Fruit fly (Drosophila melanogaster): ENCODE results near the gene rod.

Gene rod

DNA sequence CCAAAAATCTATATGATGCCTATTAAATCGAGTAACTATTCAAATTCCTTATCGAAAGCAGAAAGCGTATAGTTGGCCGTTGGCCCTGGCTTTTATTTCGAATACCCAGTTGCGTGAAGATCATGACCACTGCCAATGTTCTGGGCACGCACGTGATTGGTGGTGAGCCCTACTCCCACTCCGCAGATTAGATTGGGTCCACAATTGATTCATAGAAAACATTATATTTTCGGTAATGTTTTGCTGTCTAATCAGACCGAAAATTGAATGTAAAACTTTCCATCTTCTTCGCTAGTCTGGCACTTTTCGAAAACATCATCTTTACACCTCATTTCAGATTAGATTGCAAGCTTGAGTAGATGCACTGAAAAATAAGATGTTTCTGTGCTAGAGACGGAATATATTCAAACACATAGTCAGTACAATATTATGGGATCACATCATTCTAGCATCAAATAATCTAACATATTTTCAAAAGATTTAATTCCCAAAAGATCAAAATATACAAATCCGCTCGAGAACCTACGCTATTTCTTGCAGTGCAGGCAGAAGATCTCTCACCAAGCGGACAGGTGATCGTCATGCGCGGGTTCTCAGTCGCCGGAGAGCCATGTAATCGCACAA, 11.6 kb downstream of the rod start, which contains the start of gene CG1774:
Gene CG1774, plus strand, starts transcription at position 548 of the 624 bp plus-strand sequence.
- TF ChIP-seq brk (GFP tag; optimal IDR thresholded peaks at IDR 0.05) (peak; percentile 79), rgr (GFP tag; optimal IDR thresholded peaks at IDR 0.05) (peak; percentile 90), Vsx2 (GFP tag; optimal IDR thresholded peaks at IDR 0.05; ENCODE audit: partially characterized antibody) (no peak), Dif (GFP tag; optimal IDR thresholded peaks at IDR 0.05; ENCODE audit: partially characterized antibody) (no peak), Myc (optimal IDR thresholded peaks at IDR 0.05) (no peak), Mio (GFP tag; optimal IDR thresholded peaks at IDR 0.05) (peak; percentile 44), HLH106 (tag; optimal IDR thresholded peaks at IDR 0.05) (peak; percentile 58), Jra (GFP tag; optimal IDR thresholded peaks at IDR 0.05) (peak; percentile 60), woc (GFP tag; optimal IDR thresholded peaks at IDR 0.05) (peak; percentile 56), br (GFP tag; optimal IDR thresholded peaks at IDR 0.05) (peak; percentile 90), ey (GFP tag; optimal IDR thresholded peaks at IDR 0.05) (peak; percentile 90), tai (GFP tag; optimal IDR thresholded peaks at IDR 0.05) (no peak), h (GFP tag; optimal IDR thresholded peaks at IDR 0.05) (peak; percentile 93), CrebA (GFP tag; optimal IDR thresholded peaks at IDR 0.05; ENCODE audit: borderline replicate concordance) (no peak), CG9705 (GFP tag; optimal IDR thresholded peaks at IDR 0.05) (no peak), GATAd (GFP tag; optimal IDR thresholded peaks at IDR 0.05) (no peak), fru (GFP tag; optimal IDR thresholded peaks at IDR 0.05) (peak; percentile 94), Hr83 (GFP tag; optimal IDR thresholded peaks at IDR 0.05; ENCODE audit: poor library complexity, severe bottlenecking) (peak; percentile 43), Abd-B (GFP tag; optimal IDR thresholded peaks at IDR 0.05) (no peak), lola (GFP tag; optimal IDR thresholded peaks at IDR 0.05) (no peak), CG32264 (GFP tag; optimal IDR thresholded peaks at IDR 0.05) (peak; percentile 53), Hnf4 (GFP tag; optimal IDR thresholded peaks at IDR 0.05) (peak; percentile 83), Rel (GFP tag; optimal IDR thresholded peaks at IDR 0.05) (peak; percentile 66), Rel (tag; optimal IDR thresholded peaks at IDR 0.05) (peak; percentile 10), dmrt93B (GFP tag; optimal IDR thresholded peaks at IDR 0.05) (peak; percentile 17), Sp1 (GFP tag; optimal IDR thresholded peaks at IDR 0.05) (peak; percentile 75), dsf (GFP tag; optimal IDR thresholded peaks at IDR 0.05; ENCODE audit: borderline replicate concordance) (no peak), sage (GFP tag; optimal IDR thresholded peaks at IDR 0.05) (peak; percentile 49), Hr78 (GFP tag; optimal IDR thresholded peaks at IDR 0.05) (no peak), psq (GFP tag; optimal IDR thresholded peaks at IDR 0.05) (peak; percentile 75), pan (optimal IDR thresholded peaks at IDR 0.05) (no peak), usp (GFP tag; optimal IDR thresholded peaks at IDR 0.05) (no peak), jim (GFP tag; optimal IDR thresholded peaks at IDR 0.05) (no peak), sv (GFP tag; optimal IDR thresholded peaks at IDR 0.05) (peak; percentile 47), OdsH (GFP tag; optimal IDR thresholded peaks at IDR 0.05) (peak; percentile 89), N (GFP tag; optimal IDR thresholded peaks at IDR 0.05) (no peak), Dfd (GFP tag; optimal IDR thresholded peaks at IDR 0.05) (no peak), dl (GFP tag; optimal IDR thresholded peaks at IDR 0.05; ENCODE audit: insufficient read depth in 1 of 2, partially characterized antibody in 2 of 2) (no peak), foxo (GFP tag; optimal IDR thresholded peaks at IDR 0.05) (peak; percentile 78 to 90)

DNA sequence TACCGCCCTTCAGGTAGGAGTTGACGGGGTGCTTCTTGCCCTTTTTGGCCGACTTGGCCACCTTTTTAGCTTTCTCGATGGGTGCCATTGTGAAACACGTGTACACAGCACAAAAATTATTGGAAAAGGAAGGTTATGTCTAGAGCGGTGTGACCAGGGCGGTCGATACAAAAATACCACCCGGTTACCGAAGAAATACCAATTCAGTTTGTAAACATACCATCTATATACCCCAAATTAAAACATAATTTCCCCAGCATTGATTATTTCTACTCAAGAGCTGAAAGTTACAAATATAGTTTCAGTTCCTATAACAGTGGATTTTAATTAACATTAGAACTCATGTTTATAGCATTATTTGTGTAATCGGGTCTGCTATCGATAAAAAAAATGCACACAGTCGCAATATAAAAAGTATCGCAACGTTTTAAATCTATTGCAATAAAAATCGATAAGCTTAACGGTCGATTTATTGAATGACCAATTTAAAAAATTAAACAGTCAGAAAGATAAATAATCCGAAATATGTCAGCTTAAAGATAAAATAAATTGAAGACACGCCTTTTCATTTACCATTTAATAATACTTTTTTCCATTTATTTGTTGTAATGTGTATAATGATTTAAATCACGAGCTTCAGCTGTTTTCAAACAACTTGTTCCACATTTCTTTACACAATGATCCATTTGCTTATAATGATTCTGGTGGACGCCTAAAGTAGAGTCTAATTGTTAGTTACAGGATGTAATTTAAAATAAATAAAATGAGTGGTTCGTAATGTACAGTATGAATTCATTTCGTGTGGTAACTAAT, 15.5 kb downstream of the rod start, which contains the start of gene RpL6:
Gene RpL6, minus strand, starts transcription at position 134 of the 813 bp plus-strand sequence.
- TF ChIP-seq woc (GFP tag; optimal IDR thresholded peaks at IDR 0.05) (no peak), Dfd (GFP tag; optimal IDR thresholded peaks at IDR 0.05) (no peak), CrebA (GFP tag; optimal IDR thresholded peaks at IDR 0.05; ENCODE audit: borderline replicate concordance) (no peak), usp (GFP tag; optimal IDR thresholded peaks at IDR 0.05) (no peak), Rel (GFP tag; optimal IDR thresholded peaks at IDR 0.05) (no peak), Rel (tag; optimal IDR thresholded peaks at IDR 0.05) (peak; percentile 20), HLH106 (tag; optimal IDR thresholded peaks at IDR 0.05) (no peak), h (GFP tag; optimal IDR thresholded peaks at IDR 0.05) (peak; percentile 32), Abd-B (GFP tag; optimal IDR thresholded peaks at IDR 0.05) (no peak), Myc (optimal IDR thresholded peaks at IDR 0.05) (peak; percentile 13), dmrt93B (GFP tag; optimal IDR thresholded peaks at IDR 0.05) (no peak), pan (optimal IDR thresholded peaks at IDR 0.05) (no peak), Hr78 (GFP tag; optimal IDR thresholded peaks at IDR 0.05) (no peak), N (GFP tag; optimal IDR thresholded peaks at IDR 0.05) (no peak), OdsH (GFP tag; optimal IDR thresholded peaks at IDR 0.05) (no peak), tai (GFP tag; optimal IDR thresholded peaks at IDR 0.05) (no peak), GATAd (GFP tag; optimal IDR thresholded peaks at IDR 0.05) (no peak), Vsx2 (GFP tag; optimal IDR thresholded peaks at IDR 0.05; ENCODE audit: partially characterized antibody) (no peak), Mio (GFP tag; optimal IDR thresholded peaks at IDR 0.05) (no peak), Jra (GFP tag; optimal IDR thresholded peaks at IDR 0.05) (peak; percentile 15), brk (GFP tag; optimal IDR thresholded peaks at IDR 0.05) (peak; percentile 70), Hnf4 (GFP tag; optimal IDR thresholded peaks at IDR 0.05) (peak; percentile 35), foxo (GFP tag; optimal IDR thresholded peaks at IDR 0.05) (peak in 1 of 2 experiments; percentile 30), Sp1 (GFP tag; optimal IDR thresholded peaks at IDR 0.05) (peak; percentile 45), psq (GFP tag; optimal IDR thresholded peaks at IDR 0.05) (no peak), dsf (GFP tag; optimal IDR thresholded peaks at IDR 0.05; ENCODE audit: borderline replicate concordance) (no peak), ey (GFP tag; optimal IDR thresholded peaks at IDR 0.05) (no peak), Hr83 (GFP tag; optimal IDR thresholded peaks at IDR 0.05; ENCODE audit: poor library complexity, severe bottlenecking) (peak; percentile 15), dl (GFP tag; optimal IDR thresholded peaks at IDR 0.05; ENCODE audit: insufficient read depth in 1 of 2, partially characterized antibody in 2 of 2) (no peak), CG32264 (GFP tag; optimal IDR thresholded peaks at IDR 0.05) (no peak)
